Fruit fly (Drosophila melanogaster) whole organism, embryonic: ENCODE data around the gene Ythdc1.
A peak's percentile ranks its signal among the peaks of the same experiment; 100 is the strongest.

ENCODE experiments used
- Blimp-1 ChIP-seq: fragments of 200-800 bp; sonication (Bioruptor generic); optimal IDR thresholded peaks from 3 replicates; lab custom pipeline; 2018; ENCODE audit warnings: missing biosample characterization, missing genetic modification characterization, mild to moderate bottlenecking, moderate library complexity, missing genetic modification reagents
- CG10209 ChIP-seq: fragments of 200-800 bp; sonication (Bioruptor generic); optimal IDR thresholded peaks from 3 replicates; lab custom pipeline; 2017; ENCODE audit warnings: missing biosample characterization, mild to moderate bottlenecking, missing genetic modification characterization, missing genetic modification reagents
- CG1024 ChIP-seq: fragments of 200-800 bp; sonication (Bioruptor generic); IDR thresholded peaks from 2 replicates; pipeline ENCODE4 v1.3.6; 2022; ENCODE audit warnings: missing biosample characterization, missing genetic modification characterization
- CG11560 ChIP-seq: fragments of 200-800 bp; sonication (Bioruptor generic); IDR thresholded peaks from 3 replicates; pipeline ENCODE4 v1.3.6; 2022; ENCODE audit warnings: missing biosample characterization, missing genetic modification characterization
- CG12104 ChIP-seq: fragments of 200-800 bp; sonication (Bioruptor generic); optimal IDR thresholded peaks from 3 replicates; lab custom pipeline; 2016; ENCODE audit warnings: missing biosample characterization, missing genetic modification characterization
- CG12391 ChIP-seq: fragments of 200-800 bp; sonication (Bioruptor generic); optimal IDR thresholded peaks from 3 replicates; lab custom pipeline; 2018; ENCODE audit warnings: missing biosample characterization, mild to moderate bottlenecking, missing genetic modification characterization, moderate library complexity
- CG14710 ChIP-seq: fragments of 200-800 bp; sonication (Bioruptor generic); optimal IDR thresholded peaks from 3 replicates; lab custom pipeline; 2019; ENCODE audit warnings: missing biosample characterization, mild to moderate bottlenecking, missing genetic modification characterization, moderate library complexity
- CG16815 ChIP-seq: fragments of 200-800 bp; sonication (Bioruptor generic); optimal IDR thresholded peaks from 3 replicates; lab custom pipeline; 2017; ENCODE audit warnings: missing biosample characterization, mild to moderate bottlenecking, missing genetic modification characterization
- CG16863 ChIP-seq: fragments of 200-800 bp; sonication (Bioruptor generic); optimal IDR thresholded peaks from 3 replicates; lab custom pipeline; 2016; ENCODE audit warnings: missing biosample characterization, missing genetic modification characterization
- CG17385 ChIP-seq: fragments of 200-800 bp; sonication (Bioruptor generic); optimal IDR thresholded peaks from 3 replicates; lab custom pipeline; 2018; ENCODE audit warnings: missing biosample characterization, mild to moderate bottlenecking, missing genetic modification characterization
- CG17912 ChIP-seq: fragments of 200-800 bp; sonication (Bioruptor generic); optimal IDR thresholded peaks from 2 replicates; lab custom pipeline; 2018; ENCODE audit warnings: missing biosample characterization, mild to moderate bottlenecking, missing genetic modification characterization
- CG18476 ChIP-seq: fragments of 200-800 bp; sonication (Bioruptor generic); optimal IDR thresholded peaks from 2 replicates; lab custom pipeline; 2016; ENCODE audit warnings: missing biosample characterization, mild to moderate bottlenecking, missing genetic modification characterization
- CG2116 ChIP-seq: fragments of 200-800 bp; sonication (Bioruptor generic); optimal IDR thresholded peaks from 3 replicates; lab custom pipeline; 2018; ENCODE audit warnings: missing biosample characterization, mild to moderate bottlenecking, missing genetic modification characterization
- CG2120 ChIP-seq: fragments of 200-800 bp; sonication (Bioruptor generic); optimal IDR thresholded peaks from 3 replicates; lab custom pipeline; 2016; ENCODE audit warnings: missing biosample characterization, missing genetic modification characterization
- CG3726 ChIP-seq: fragments of 200-800 bp; sonication (Bioruptor generic); IDR thresholded peaks from 3 replicates; pipeline ENCODE4, ENCODE4 v1.3.6; 2022; ENCODE audit warnings: missing biosample characterization, missing genetic modification characterization
- CG5180 ChIP-seq: fragments of 200-800 bp; sonication (Bioruptor generic); optimal IDR thresholded peaks from 3 replicates; lab custom pipeline; 2017; ENCODE audit warnings: missing biosample characterization, missing genetic modification characterization, mild to moderate bottlenecking, moderate library complexity, missing genetic modification reagents
- CG6254 ChIP-seq: fragments of 200-800 bp; sonication (Bioruptor generic); optimal IDR thresholded peaks from 3 replicates; lab custom pipeline; 2017; ENCODE audit warnings: mild to moderate bottlenecking, missing biosample characterization, missing genetic modification reagents, missing genetic modification characterization
- CG7556 ChIP-seq: fragments of 200-800 bp; sonication (Bioruptor generic); optimal IDR thresholded peaks from 2 replicates; lab custom pipeline; 2017; ENCODE audit warnings: missing biosample characterization, mild to moderate bottlenecking, missing genetic modification characterization
- CG8290 ChIP-seq, 3 experiments: fragments of 200-800 bp; sonication (Bioruptor generic); optimal IDR thresholded peaks; 2 replicates each; lab custom pipeline; 2016 to 2019; ENCODE audit warnings: missing biosample characterization in 3 of 3, missing genetic modification characterization in 3 of 3, mild to moderate bottlenecking in 2 of 3, moderate library complexity in 1 of 3
- CG9437 ChIP-seq: fragments of 200-800 bp; sonication (Bioruptor generic); optimal IDR thresholded peaks from 2 replicates; lab custom pipeline; 2018; ENCODE audit warnings: missing biosample characterization, mild to moderate bottlenecking, missing genetic modification characterization
- CoRest ChIP-seq: fragments of 200-800 bp; sonication (Bioruptor generic); optimal IDR thresholded peaks from 3 replicates; lab custom pipeline; 2018; ENCODE audit warnings: missing biosample characterization, mild to moderate bottlenecking, missing genetic modification characterization, moderate library complexity
- Dad ChIP-seq: fragments of 200-800 bp; sonication (Bioruptor generic); optimal IDR thresholded peaks from 3 replicates; lab custom pipeline; 2016; ENCODE audit warnings: missing biosample characterization, missing genetic modification characterization
- Deaf1 ChIP-seq: fragments of 200-800 bp; optimal IDR thresholded peaks from 3 replicates; lab custom pipeline; 2019; ENCODE audit warnings: missing biosample characterization, mild to moderate bottlenecking, missing genetic modification characterization, moderate library complexity
- Elba2 ChIP-seq: fragments of 200-800 bp; sonication (Bioruptor generic); optimal IDR thresholded peaks from 3 replicates; lab custom pipeline; 2016; ENCODE audit warnings: missing biosample characterization, missing genetic modification characterization
- Ets65A ChIP-seq: fragments of 200-800 bp; sonication (Bioruptor generic); peaks from one replicate; lab custom pipeline; 2016; ENCODE audit warnings: missing biosample characterization, missing genetic modification characterization
- GATAe ChIP-seq: fragments of 200-800 bp; sonication (Bioruptor generic); conservative IDR thresholded peaks from 2 replicates; pipeline ENCODE4 v1.3.6; 2022; ENCODE audit warnings: missing biosample characterization, missing genetic modification characterization
- H2.0 ChIP-seq: fragments of 200-800 bp; sonication (Bioruptor generic); IDR thresholded peaks from 2 replicates; pipeline ENCODE4 v1.3.6; 2022; ENCODE audit warnings: missing biosample characterization, missing genetic modification characterization
- Jarid2 ChIP-seq: fragments of 200-800 bp; sonication (Bioruptor generic); optimal IDR thresholded peaks from 3 replicates; lab custom pipeline; 2017; ENCODE audit warnings: mild to moderate bottlenecking, missing biosample characterization, missing genetic modification reagents, missing genetic modification characterization
- Mad ChIP-seq: fragments of 200-800 bp; sonication (Bioruptor generic); optimal IDR thresholded peaks from 2 replicates; lab custom pipeline; 2016; ENCODE audit warnings: missing biosample characterization, missing genetic modification characterization
- PHDP ChIP-seq: fragments of 200-800 bp; sonication (Bioruptor generic); optimal IDR thresholded peaks from 3 replicates; lab custom pipeline; 2018; ENCODE audit warnings: missing biosample characterization, mild to moderate bottlenecking, missing genetic modification characterization, moderate library complexity
- Six4 ChIP-seq: fragments of 200-800 bp; sonication (Bioruptor generic); optimal IDR thresholded peaks from 2 replicates; lab custom pipeline; 2016; ENCODE audit warnings: missing biosample characterization, missing genetic modification characterization
- bsh ChIP-seq, 2 experiments: fragments of 200-800 bp; sonication (Bioruptor generic); optimal IDR thresholded peaks; 2 replicates each; lab custom pipeline; 2017 to 2018; ENCODE audit warnings: mild to moderate bottlenecking in 2 of 2, missing biosample characterization in 2 of 2, missing genetic modification characterization in 2 of 2, moderate library complexity in 1 of 2
- chm ChIP-seq: fragments of 200-800 bp; sonication (Bioruptor generic); IDR thresholded peaks from 2 replicates; pipeline ENCODE4 v1.3.6; 2022; ENCODE audit warnings: missing biosample characterization, missing genetic modification characterization
- dmrt99B ChIP-seq: fragments of 200-800 bp; sonication (Bioruptor generic); optimal IDR thresholded peaks from 2 replicates; lab custom pipeline; 2018; ENCODE audit warnings: missing biosample characterization, mild to moderate bottlenecking, missing genetic modification characterization, moderate library complexity
- gcm ChIP-seq: fragments of 200-800 bp; sonication (Bioruptor generic); optimal IDR thresholded peaks from 2 replicates; lab custom pipeline; 2019; ENCODE audit warnings: missing biosample characterization, mild to moderate bottlenecking, missing genetic modification characterization, moderate library complexity
- gfzf ChIP-seq: fragments of 200-800 bp; sonication (Bioruptor generic); optimal IDR thresholded peaks from 2 replicates; lab custom pipeline; 2016; ENCODE audit warnings: missing biosample characterization, mild to moderate bottlenecking, missing genetic modification characterization, moderate library complexity
- gro ChIP-seq: fragments of 200-800 bp; sonication (Bioruptor generic); optimal IDR thresholded peaks from 2 replicates; lab custom pipeline; 2016; ENCODE audit warnings: missing biosample characterization, missing genetic modification characterization
- hkb ChIP-seq, 2 experiments: fragments of 200-800 bp in 1 of 2; fragments of >200 bp in 1 of 2; sonication (Bioruptor generic) in 1 of 2; IDR thresholded peaks in 1 of 2; optimal IDR thresholded peaks in 1 of 2; 2 replicates each; pipeline versions ENCODE4 v1.3.6 to Lab custom; 2017 to 2022; ENCODE audit warnings: missing biosample characterization in 1 of 2, missing genetic modification characterization in 1 of 2
- nau ChIP-seq: fragments of 200-800 bp; sonication (Bioruptor generic); optimal IDR thresholded peaks from 3 replicates; lab custom pipeline; 2017; ENCODE audit warnings: missing biosample characterization, mild to moderate bottlenecking, missing genetic modification characterization, missing genetic modification reagents
- onecut ChIP-seq: fragments of 200-800 bp; sonication (Bioruptor generic); IDR thresholded peaks from 2 replicates; pipeline ENCODE4 v1.3.6; 2022; ENCODE audit warnings: missing biosample characterization, missing genetic modification characterization
- pan ChIP-seq, 4 experiments: fragments of >200 bp in 3 of 4; fragments of 200-800 bp in 1 of 4; sonication (Bioruptor generic) in 1 of 4; optimal IDR thresholded peaks in 3 of 4; IDR thresholded peaks in 1 of 4; 2 replicates each; pipeline versions ENCODE4 v1.3.6 to Lab custom; 2017 to 2022; ENCODE audit warnings: missing biosample characterization in 2 of 4, missing genetic modification characterization in 2 of 4, mixed read lengths in 1 of 4
- schlank ChIP-seq: fragments of 200-800 bp; sonication (Bioruptor generic); optimal IDR thresholded peaks from 2 replicates; lab custom pipeline; 2018; ENCODE audit warnings: missing biosample characterization, mild to moderate bottlenecking, missing genetic modification characterization
- sisA ChIP-seq: fragments of 200-800 bp; sonication (Bioruptor generic); IDR thresholded peaks from 2 replicates; pipeline ENCODE4 v1.3.6; 2022; ENCODE audit warnings: missing biosample characterization, missing genetic modification characterization
- slbo ChIP-seq: fragments of 200-800 bp; sonication (Bioruptor generic); IDR thresholded peaks from 2 replicates; pipeline ENCODE4 v1.3.6; 2022; ENCODE audit warnings: missing biosample characterization, missing genetic modification characterization
- sqz ChIP-seq: fragments of 200-800 bp; sonication (Bioruptor generic); optimal IDR thresholded peaks from 3 replicates; lab custom pipeline; 2018; ENCODE audit warnings: missing biosample characterization, mild to moderate bottlenecking, missing genetic modification characterization
- ttk ChIP-seq: fragments of 200-800 bp; sonication (Bioruptor generic); IDR thresholded peaks from 2 replicates; pipeline ENCODE4 v2.1.2; 2022; ENCODE audit warnings: missing biosample characterization, missing genetic modification characterization
- z ChIP-seq: fragments of 200-800 bp; sonication (Bioruptor generic); IDR thresholded peaks from 3 replicates; pipeline ENCODE4 v1.3.6; 2022; ENCODE audit warnings: missing biosample characterization, missing genetic modification characterization

Ythdc1 gene

dm6 chr3L:3384596-3385436 lies 10.8 kb upstream of the Ythdc1 start (continued):
- TF ChIP-seq CG6254 (GFP tag; lab: Kevin White, UChicago) (peak; percentile 6), CG9437 (peak; percentile 64), Ets65A (GFP tag; lab: Kevin White, UChicago) (peak; percentile 89), Dad (GFP tag; lab: Kevin White, UChicago) (no peak), Mad (GFP tag; lab: Kevin White, UChicago) (no peak), Jarid2 (GFP tag; lab: Kevin White, UChicago) (peak; percentile 3), GATAe (no peak), CG5180 (GFP tag; lab: Kevin White, UChicago) (no peak), Six4 (GFP tag; lab: Kevin White, UChicago) (peak; percentile 49), PHDP (peak; percentile 47), CG17912 (GFP tag; lab: Kevin White, UChicago) (no peak), CG10209 (peak; percentile 57), hkb (optimal IDR thresholded peaks at IDR 0.05; lab: Kevin White, UChicago) (no peak), hkb (GFP tag; IDR thresholded peaks at IDR 0.05; lab: Robert Waterston, UW) (no peak), CoRest (peak; percentile 66), sisA (GFP tag; lab: Robert Waterston, UW) (0 out of 2 replicates have a peak, but pooled peaks have one; percentile 33), gro (GFP tag; lab: Kevin White, UChicago) (no peak), CG16815 (GFP tag; lab: Kevin White, UChicago) (peak; percentile 44), CG7556 (GFP tag; lab: Kevin White, UChicago) (peak; percentile 62), Deaf1 (no peak), pan (optimal IDR thresholded peaks at IDR 0.05; lab: Kevin White, UChicago) (no peak), pan (GFP tag; optimal IDR thresholded peaks at IDR 0.05 in 1 of 2, IDR thresholded peaks at IDR 0.05 in 1 of 2) (peak in 1 of 2 experiments; percentile 3), Blimp-1 (GFP tag; lab: Kevin White, UChicago) (peak; percentile 21), slbo (GFP tag; lab: Robert Waterston, UW) (peak; percentile 51), onecut (GFP tag; lab: Robert Waterston, UW) (no peak), chm (no peak), CG14710 (tag; lab: Kevin White, UChicago) (peak; percentile 58), sqz (GFP tag; lab: Kevin White, UChicago) (peak; percentile 38), gcm (GFP tag; lab: Kevin White, UChicago) (no peak), CG12104 (GFP tag; lab: Kevin White, UChicago) (peak; percentile 49), H2.0 (GFP tag; lab: Robert Waterston, UW) (0 out of 2 replicates have a peak, but pooled peaks have one; percentile 12), CG12391 (tag; lab: Kevin White, UChicago) (peak; percentile 55), CG2120 (GFP tag; lab: Kevin White, UChicago) (peak; percentile 38), CG16863 (GFP tag; lab: Kevin White, UChicago) (no peak), bsh (GFP tag; optimal IDR thresholded peaks at IDR 0.05; lab: Kevin White, UChicago) (peak; percentile 2 to 49), z (GFP tag; lab: Robert Waterston, UW) (no peak), CG3726 (GFP tag; lab: Robert Waterston, UW) (no peak), CG11560 (no peak), CG17385 (GFP tag; lab: Kevin White, UChicago) (peak; percentile 25), CG2116 (GFP tag; lab: Kevin White, UChicago) (peak; percentile 18), Elba2 (GFP tag; lab: Kevin White, UChicago) (no peak), nau (GFP tag; lab: Kevin White, UChicago) (peak; percentile 2), schlank (tag; lab: Kevin White, UChicago) (no peak), CG8290 (GFP tag; optimal IDR thresholded peaks at IDR 0.05; lab: Kevin White, UChicago) (no peak), CG8290 (tag; optimal IDR thresholded peaks at IDR 0.05; lab: Kevin White, UChicago) (no peak), ttk (0 out of 2 replicates have a peak, but pooled peaks have one; percentile 28), gfzf (GFP tag; lab: Kevin White, UChicago) (no peak), dmrt99B (tag; lab: Kevin White, UChicago) (peak; percentile 57), CG18476 (GFP tag; lab: Kevin White, UChicago) (no peak), CG1024 (GFP tag; lab: Robert Waterston, UW) (no peak)
